Worm (Caenorhabditis elegans): ENCODE results near the gene Y46E12A.3.

The Y46E12A.3 gene

ce11 chrIII:1785776-1786175 is 31.0 kb upstream of the Y46E12A.3 start:
- TF ChIP-seq lin-35 (GFP tag; optimal IDR thresholded peaks at IDR 0.05) = peak in 1 of 3 experiments; percentile 34
- no peak for TF ChIP-seq Y95B8A.8 (GFP tag; IDR thresholded peaks at IDR 0.05)
- TF ChIP-seq attf-5 (GFP tag; optimal IDR thresholded peaks at IDR 0.05) = peak; percentile 52
- TF ChIP-seq egrh-3 (GFP tag; IDR thresholded peaks at IDR 0.05) = peak; percentile 93
- TF ChIP-seq mcd-1 (GFP tag; IDR thresholded peaks at IDR 0.05) = 0 out of 2 replicates have a peak, but pooled peaks have one; percentile 32
- no peak for TF ChIP-seq cebp-1 (GFP tag; IDR thresholded peaks at IDR 0.05)
- peak; percentile 44 for TF ChIP-seq cebp-1 (tag; optimal IDR thresholded peaks at IDR 0.05)
- TF ChIP-seq gei-17 (GFP tag; optimal IDR thresholded peaks at IDR 0.05) = no peak
- peak; percentile 94 for TF ChIP-seq zfh-2 (GFP tag; conservative IDR thresholded peaks at IDR 0.05)
- TF ChIP-seq K12H6.12 (tag; optimal IDR thresholded peaks at IDR 0.05) = peak; percentile 65
- peak; percentile 52 for TF ChIP-seq hmg-1.2 (GFP tag; IDR thresholded peaks at IDR 0.05)
- no peak for TF ChIP-seq C17E4.6 (GFP tag; IDR thresholded peaks at IDR 0.05)
- TF ChIP-seq ztf-3 (GFP tag; optimal IDR thresholded peaks at IDR 0.05) = peak; percentile 24

ce11 chrIII:1777969-1778368 is 23.2 kb upstream of the Y46E12A.3 start, which contains the start of gene Y39A3CL.4:
Gene Y39A3CL.4, minus strand, starts transcription at chrIII:1778069.
- TF ChIP-seq F55B11.4 (tag; optimal IDR thresholded peaks at IDR 0.05; ENCODE audit: borderline replicate concordance, insufficient read depth) = no peak
- no peak for TF ChIP-seq tlf-1 (GFP tag; optimal IDR thresholded peaks at IDR 0.05)
- TF ChIP-seq ceh-40 (GFP tag; IDR thresholded peaks at IDR 0.05) = no peak
- TF ChIP-seq Y95B8A.8 (GFP tag; IDR thresholded peaks at IDR 0.05) = no peak
- no peak for TF ChIP-seq K12H6.12 (tag; optimal IDR thresholded peaks at IDR 0.05)
- TF ChIP-seq attf-5 (GFP tag; optimal IDR thresholded peaks at IDR 0.05) = no peak
- no peak for TF ChIP-seq lir-1 (GFP tag; conservative IDR thresholded peaks at IDR 0.05)
- TF ChIP-seq sea-2 (GFP tag; IDR thresholded peaks at IDR 0.05) = no peak
- no peak for TF ChIP-seq sptf-2 (GFP tag; optimal IDR thresholded peaks at IDR 0.05)
- no peak for TF ChIP-seq F39B2.1 (GFP tag; IDR thresholded peaks at IDR 0.05)
- no peak for TF ChIP-seq Y56A3A.18 (GFP tag; IDR thresholded peaks at IDR 0.05)
- no peak for TF ChIP-seq hmg-1.2 (GFP tag; IDR thresholded peaks at IDR 0.05)
- TF ChIP-seq F57C9.4 (tag; optimal IDR thresholded peaks at IDR 0.05) = no peak

ce11 chrIII:1777468-1777867 is 22.7 kb upstream of the Y46E12A.3 start, which contains the start of gene Y39A3CL.3:
Gene Y39A3CL.3, plus strand, starts transcription at chrIII:1777802.
- peak; percentile 62 for TF ChIP-seq lsl-1 (GFP tag; optimal IDR thresholded peaks at IDR 0.05)
- TF ChIP-seq tlf-1 (GFP tag; optimal IDR thresholded peaks at IDR 0.05) = no peak
- TF ChIP-seq lin-54 (GFP tag; optimal IDR thresholded peaks at IDR 0.05) = peak; percentile 35
- peak; percentile 26 for TF ChIP-seq efl-1 (GFP tag; optimal IDR thresholded peaks at IDR 0.05)

- TF ChIP-seq mel-28 (tag; optimal IDR thresholded peaks at IDR 0.05; ENCODE audit: borderline replicate concordance) = no peak
- no peak for TF ChIP-seq ztf-22 (GFP tag; optimal IDR thresholded peaks at IDR 0.05)
- TF ChIP-seq K12H6.12 (tag; optimal IDR thresholded peaks at IDR 0.05) = no peak
- no peak for TF ChIP-seq F52B5.7 (tag; optimal IDR thresholded peaks at IDR 0.05)
- no peak for TF ChIP-seq tbx-9 (tag; optimal IDR thresholded peaks at IDR 0.05; ENCODE audit: borderline replicate concordance)
- TF ChIP-seq K11D2.4 (GFP tag; IDR thresholded peaks at IDR 0.05) = no peak
Measured at ce11 chrIII:1769993-1770392, 15.3 kb upstream of the Y46E12A.3 start, which contains the start of gene tbx-43. Gene tbx-43, minus strand, starts transcription at chrIII:1770093.

ce11 chrIII:1764463-1764862 is 9.7 kb upstream of the Y46E12A.3 start:
- TF ChIP-seq F37B4.10 (GFP tag; IDR thresholded peaks at IDR 0.05) (no peak), egrh-3 (GFP tag; IDR thresholded peaks at IDR 0.05) (peak; percentile 52; the same call in 1 of the 2 replicates), ama-1 (optimal IDR thresholded peaks at IDR 0.05) (no peak), ama-1 (GFP tag; optimal IDR thresholded peaks at IDR 0.05) (no peak), pbrm-1 (GFP tag; IDR thresholded peaks at IDR 0.05) (no peak), sptf-2 (GFP tag; optimal IDR thresholded peaks at IDR 0.05) (no peak), mel-28 (tag; optimal IDR thresholded peaks at IDR 0.05; ENCODE audit: borderline replicate concordance) (no peak), zfh-2 (GFP tag; conservative IDR thresholded peaks at IDR 0.05) (peak; percentile 84), D2030.7 (GFP tag; IDR thresholded peaks at IDR 0.05) (no peak), die-1 (tag; optimal IDR thresholded peaks at IDR 0.05) (no peak), nhr-179 (tag; optimal IDR thresholded peaks at IDR 0.05) (no peak), let-526 (GFP tag; IDR thresholded peaks at IDR 0.05) (no peak)
